Worm (Caenorhabditis elegans) whole organism, young adult: ENCODE data around the gene C01G6.9.
A peak's percentile ranks its signal among the peaks of the same experiment; 100 is the strongest.

Source experiments
- B0035.1 ChIP-seq: sonication (generic microtip); optimal IDR thresholded peaks from 2 replicates; lab custom pipeline; 2016; ENCODE audit warnings: missing genetic modification characterization, mild to moderate bottlenecking, missing compliant biosample characterization, missing genotype, missing genetic modification reagents
- C17E4.6 ChIP-seq: fragments of 200-800 bp; sonication (Bioruptor generic); IDR thresholded peaks from 2 replicates; pipeline ENCODE4 v1.3.6; 2022; ENCODE audit warnings: missing genetic modification reagents, missing genetic modification characterization, missing compliant biosample characterization
- F22D6.2 ChIP-seq: sonication (generic microtip); optimal IDR thresholded peaks from 2 replicates; lab custom pipeline; 2016; ENCODE audit warnings: mild to moderate bottlenecking, missing genetic modification characterization, missing compliant biosample characterization
- F33H1.4 ChIP-seq: fragments of 200-800 bp; sonication (Bioruptor generic); IDR thresholded peaks from 2 replicates; pipeline ENCODE4 v1.3.6; 2022; ENCODE audit warnings: missing genetic modification reagents, missing genetic modification characterization, missing compliant biosample characterization
- K12H6.12 ChIP-seq: fragments of 200-800 bp; sonication (Bioruptor generic); optimal IDR thresholded peaks from 2 replicates; lab custom pipeline; 2018; ENCODE audit warnings: mild to moderate bottlenecking, missing genetic modification characterization, missing compliant biosample characterization
- T26A5.8 ChIP-seq: sonication (generic microtip); optimal IDR thresholded peaks from 2 replicates; lab custom pipeline; 2016; ENCODE audit warnings: missing genetic modification characterization, missing compliant biosample characterization
- aptf-3 ChIP-seq: fragments of 200-800 bp; sonication (Bioruptor generic); IDR thresholded peaks from 2 replicates; pipeline ENCODE4 v1.3.6; 2022; ENCODE audit warnings: missing genetic modification characterization, missing compliant biosample characterization
- attf-6 ChIP-seq: fragments of 200-800 bp; sonication (Bioruptor generic); IDR thresholded peaks from 2 replicates; pipeline ENCODE4 v1.3.6; 2022; ENCODE audit warnings: missing genetic modification reagents, missing genetic modification characterization, missing compliant biosample characterization
- bed-1 ChIP-seq: fragments of 200-800 bp; sonication (Bioruptor generic); IDR thresholded peaks from 2 replicates; pipeline ENCODE4 v1.3.6; 2022; ENCODE audit warnings: missing genetic modification reagents, missing genetic modification characterization, missing compliant biosample characterization
- ceh-27 ChIP-seq: fragments of 200-800 bp; sonication (Bioruptor generic); optimal IDR thresholded peaks from 2 replicates; lab custom pipeline; 2018; ENCODE audit warnings: mild to moderate bottlenecking, missing genetic modification characterization, moderate library complexity, missing compliant biosample characterization
- ceh-40 ChIP-seq: fragments of 200-800 bp; sonication (Bioruptor generic); IDR thresholded peaks from 2 replicates; pipeline ENCODE4 v1.3.6; 2022; ENCODE audit warnings: missing genetic modification characterization, missing compliant biosample characterization
- ceh-79 ChIP-seq: sonication (generic microtip); optimal IDR thresholded peaks from 2 replicates; lab custom pipeline; 2017; ENCODE audit warnings: mild to moderate bottlenecking, missing genetic modification characterization, missing compliant biosample characterization
- chd-7 ChIP-seq: sonication (generic microtip); optimal IDR thresholded peaks from 2 replicates; lab custom pipeline; 2016; ENCODE audit warnings: mild to moderate bottlenecking, missing genetic modification characterization, moderate library complexity, missing compliant biosample characterization
- die-1 ChIP-seq: sonication (generic microtip); optimal IDR thresholded peaks from 2 replicates; lab custom pipeline; 2016; ENCODE audit warnings: missing genotype, mild to moderate bottlenecking, missing genetic modification characterization, missing compliant biosample characterization
- dpl-1 ChIP-seq: fragments of 150-350 bp; optimal IDR thresholded peaks from 2 replicates; lab custom pipeline; 2014; ENCODE audit warnings: missing biosample characterization, missing genetic modification reagents, missing genetic modification characterization
- efl-1 ChIP-seq: fragments of 150-350 bp; optimal IDR thresholded peaks from 2 replicates; lab custom pipeline; 2014; ENCODE audit warnings: missing biosample characterization, missing genetic modification reagents, missing genetic modification characterization
- egrh-3 ChIP-seq: fragments of 200-800 bp; sonication (Bioruptor generic); IDR thresholded peaks from 2 replicates; pipeline ENCODE4 v1.3.6; 2022; ENCODE audit warnings: missing genetic modification reagents, missing genetic modification characterization, missing compliant biosample characterization
- hmg-1.2 ChIP-seq: fragments of 200-800 bp; sonication (Bioruptor generic); IDR thresholded peaks from 2 replicates; pipeline ENCODE4 v1.3.6; 2022; ENCODE audit warnings: missing genetic modification reagents, missing genetic modification characterization, missing compliant biosample characterization
- lag-1 ChIP-seq: fragments of 200-800 bp; sonication (Bioruptor generic); IDR thresholded peaks from 2 replicates; pipeline ENCODE4 v1.3.6; 2022; ENCODE audit warnings: missing genetic modification reagents, missing genetic modification characterization, missing compliant biosample characterization
- let-607 ChIP-seq, 2 experiments: fragments of 200-800 bp in 1 of 2; sonication (Bioruptor generic) in 1 of 2; sonication (generic microtip) in 1 of 2; optimal IDR thresholded peaks; 2 replicates each; lab custom pipeline; 2016 to 2018; ENCODE audit warnings: mild to moderate bottlenecking in 2 of 2, missing compliant biosample characterization in 2 of 2, missing genetic modification characterization in 2 of 2, moderate library complexity in 2 of 2, missing genotype in 1 of 2
- lsl-1 ChIP-seq: fragments of 200-800 bp; sonication (Bioruptor generic); optimal IDR thresholded peaks from 2 replicates; lab custom pipeline; 2018; ENCODE audit warnings: mild to moderate bottlenecking, missing genetic modification characterization, moderate library complexity, missing compliant biosample characterization
- madf-6 ChIP-seq: fragments of 200-800 bp; sonication (Bioruptor generic); IDR thresholded peaks from 2 replicates; pipeline ENCODE4 v1.3.6; 2022; ENCODE audit warnings: missing genetic modification reagents, missing genetic modification characterization, missing compliant biosample characterization
- mcd-1 ChIP-seq: fragments of 200-800 bp; sonication (Bioruptor generic); IDR thresholded peaks from 2 replicates; pipeline ENCODE4 v1.3.6; 2022; ENCODE audit warnings: missing genetic modification reagents, missing genetic modification characterization, missing compliant biosample characterization
- nfya-1 ChIP-seq: sonication (generic microtip); optimal IDR thresholded peaks from 2 replicates; lab custom pipeline; 2017; ENCODE audit warnings: antibody characterized with exemption, missing compliant biosample characterization, missing genetic modification characterization, borderline replicate concordance; ENCODE audit not compliant: insufficient read depth
- nhr-90 ChIP-seq: sonication (generic microtip); optimal IDR thresholded peaks from 2 replicates; lab custom pipeline; 2016; ENCODE audit warnings: missing genotype, mild to moderate bottlenecking, missing genetic modification characterization, missing compliant biosample characterization
- snpc-4 ChIP-seq, 5 experiments: fragments of 150-350 bp in 1 of 5; sonication (generic microtip) in 4 of 5; optimal IDR thresholded peaks; 2 replicates each; lab custom pipeline; 2014 to 2018; ENCODE audit warnings: missing genetic modification characterization in 5 of 5, missing biosample characterization in 3 of 5, antibody characterized with exemption in 2 of 5, mild to moderate bottlenecking in 2 of 5, missing compliant biosample characterization in 2 of 5, missing genotype in 2 of 5, moderate library complexity in 2 of 5, missing genetic modification reagents in 1 of 5
- sptf-2 ChIP-seq: fragments of 200-800 bp; sonication (Bioruptor generic); optimal IDR thresholded peaks from 2 replicates; lab custom pipeline; 2018; ENCODE audit warnings: mild to moderate bottlenecking, missing genetic modification characterization, missing compliant biosample characterization
- tbp1 ChIP-seq: fragments of 200-800 bp; sonication (Bioruptor generic); optimal IDR thresholded peaks from 2 replicates; lab custom pipeline; 2018; ENCODE audit warnings: mild to moderate bottlenecking, missing genetic modification characterization, missing compliant biosample characterization
- tlf-1 ChIP-seq: fragments of 200-800 bp; sonication (Bioruptor generic); optimal IDR thresholded peaks from 2 replicates; lab custom pipeline; 2018; ENCODE audit warnings: mild to moderate bottlenecking, missing genetic modification characterization, missing compliant biosample characterization
- unc-130 ChIP-seq: sonication (generic microtip); optimal IDR thresholded peaks from 2 replicates; lab custom pipeline; 2016; ENCODE audit warnings: missing genetic modification reagents, missing genetic modification characterization, missing compliant biosample characterization
- xnd-1 ChIP-seq: sonication (generic microtip); optimal IDR thresholded peaks from 2 replicates; lab custom pipeline; 2016; ENCODE audit warnings: missing genotype, missing genetic modification reagents, missing genetic modification characterization, missing compliant biosample characterization
- zfh-2 ChIP-seq: fragments of 200-800 bp; sonication (Bioruptor generic); conservative IDR thresholded peaks from 2 replicates; pipeline ENCODE4 v1.3.6; 2022; ENCODE audit warnings: missing genetic modification reagents, missing genetic modification characterization, missing compliant biosample characterization
- ztf-22 ChIP-seq: fragments of 200-800 bp; sonication (Bioruptor generic); optimal IDR thresholded peaks from 2 replicates; lab custom pipeline; 2018; ENCODE audit warnings: mild to moderate bottlenecking, missing genetic modification characterization, moderate library complexity, missing compliant biosample characterization
- ztf-26 ChIP-seq: sonication (generic microtip); optimal IDR thresholded peaks from 2 replicates; lab custom pipeline; 2017; ENCODE audit warnings: missing genetic modification characterization, missing compliant biosample characterization

Gene C01G6.9

ce11 chrII:9315692-9316091 lies 20.1 kb upstream of the C01G6.9 start:
- peak; percentile 21; the same call in 1 of the 2 replicates for TF ChIP-seq hmg-1.2 (GFP tag; lab: Robert Waterston, UW)
- no peak for TF ChIP-seq attf-6 (GFP tag; lab: Robert Waterston, UW)
- no peak for TF ChIP-seq chd-7 (tag; lab: Kevin White, UChicago)

ce11 chrII:9314733-9315132 lies 19.1 kb upstream of the C01G6.9 start:
- TF ChIP-seq efl-1 (no peak), unc-130 (GFP tag; lab: Kevin White, UChicago) (no peak), C17E4.6 (GFP tag; lab: Robert Waterston, UW) (no peak), sptf-2 (GFP tag; lab: Kevin White, UChicago) (no peak), F22D6.2 (tag; lab: Kevin White, UChicago) (no peak), F33H1.4 (GFP tag; lab: Robert Waterston, UW) (no peak), dpl-1 (no peak), nhr-90 (no peak)

- TF ChIP-seq ceh-40: no peak
Observed at ce11 chrII:9313335-9313734, 17.7 kb upstream of the C01G6.9 start.

- TF ChIP-seq hmg-1.2 (GFP tag; lab: Robert Waterston, UW): no peak
- TF ChIP-seq unc-130 (GFP tag; lab: Kevin White, UChicago): no peak
- TF ChIP-seq ceh-27 (GFP tag; lab: Kevin White, UChicago): peak; percentile 69
- TF ChIP-seq, all 124 proteins: peak for 1
Observed at ce11 chrII:9311702-9312101, 16.1 kb upstream of the C01G6.9 start.

ce11 chrII:9310794-9311193 lies 15.2 kb upstream of the C01G6.9 start:
- TF ChIP-seq K12H6.12 (tag; lab: Kevin White, UChicago) (no peak), nfya-1 (tag; lab: Kevin White, UChicago) (no peak), lsl-1 (GFP tag; lab: Kevin White, UChicago) (no peak), lag-1 (GFP tag; lab: Robert Waterston, UW) (no peak), egrh-3 (no peak), let-607 (tag; optimal IDR thresholded peaks at IDR 0.05; lab: Kevin White, UChicago) (no peak), mcd-1 (GFP tag; lab: Robert Waterston, UW) (no peak), B0035.1 (tag; lab: Kevin White, UChicago) (no peak), zfh-2 (GFP tag; lab: Robert Waterston, UW) (no peak), xnd-1 (no peak), snpc-4 (GFP tag; optimal IDR thresholded peaks at IDR 0.05; lab: Kevin White, UChicago) (no peak), snpc-4 (tag; optimal IDR thresholded peaks at IDR 0.05; lab: Kevin White, UChicago) (no peak), bed-1 (GFP tag; lab: Robert Waterston, UW) (no peak), ztf-22 (no peak), madf-6 (GFP tag; lab: Robert Waterston, UW) (no peak), tbp1 (GFP tag; lab: Kevin White, UChicago) (no peak), ztf-26 (tag; lab: Kevin White, UChicago) (no peak), unc-130 (GFP tag; lab: Kevin White, UChicago) (no peak), aptf-3 (no peak)

- no peak for TF ChIP-seq T26A5.8 (tag; lab: Kevin White, UChicago)
- no peak for TF ChIP-seq die-1 (tag; lab: Kevin White, UChicago)
- TF ChIP-seq ceh-79 (tag; lab: Kevin White, UChicago): no peak
- no peak for TF ChIP-seq ztf-22
- TF ChIP-seq tlf-1 (GFP tag; lab: Kevin White, UChicago): no peak
- TF ChIP-seq dpl-1: no peak
Observed at ce11 chrII:9310204-9310603, 14.6 kb upstream of the C01G6.9 start, which contains the start of gene cam-1. Gene cam-1 (minus strand): TSS chrII:9310304.
